Worm (Caenorhabditis elegans): ENCODE data around the gene T12A7.10.

Gene T12A7.10

DNA sequence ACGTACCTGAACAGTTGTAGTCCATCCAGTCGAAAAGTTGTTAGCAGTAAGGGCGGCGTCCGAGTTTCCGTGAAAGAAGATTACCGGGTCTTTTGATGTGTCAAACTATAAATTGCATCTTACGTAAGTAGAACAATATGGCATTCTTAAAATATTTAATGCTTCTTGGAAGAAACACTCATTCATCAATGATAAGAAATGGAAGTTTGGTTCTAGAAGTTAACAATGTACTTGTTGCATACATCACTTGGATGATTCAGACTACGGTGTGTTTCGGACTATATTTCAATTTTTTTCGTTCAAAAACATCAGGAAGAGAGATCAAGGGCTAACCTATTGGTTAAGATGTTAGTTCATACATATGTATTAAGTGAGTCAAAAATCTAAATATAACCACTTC is 17.2 kb upstream of the T12A7.10 start:
- TF ChIP-seq sma-9 (GFP tag; optimal IDR thresholded peaks at IDR 0.05): no peak
- TF ChIP-seq sma-9 (tag; optimal IDR thresholded peaks at IDR 0.05): no peak
- no peak for TF ChIP-seq crh-2 (tag; optimal IDR thresholded peaks at IDR 0.05)
- no peak for TF ChIP-seq nhr-25 (tag; optimal IDR thresholded peaks at IDR 0.05)

DNA sequence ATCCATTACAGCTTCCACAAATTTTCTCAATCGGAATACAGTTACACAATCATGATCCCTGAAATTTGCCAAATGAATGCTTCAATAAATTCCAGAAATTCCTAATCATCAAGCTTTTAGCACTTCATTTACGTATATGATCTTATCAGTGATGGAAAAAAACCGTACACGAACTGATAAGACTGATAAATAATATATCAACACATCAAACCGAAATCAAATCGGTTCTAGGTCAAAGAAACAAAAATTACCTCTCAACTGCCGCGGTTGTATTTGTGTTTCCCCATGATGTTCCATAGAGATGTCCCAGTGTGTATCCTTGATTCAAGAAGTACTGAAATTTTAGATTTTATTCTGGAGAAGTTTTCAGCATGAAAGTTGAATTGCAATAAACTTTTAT is 16.2 kb upstream of the T12A7.10 start:
- TF ChIP-seq nhr-23 (tag; optimal IDR thresholded peaks at IDR 0.05) (no peak), ztf-11 (tag; optimal IDR thresholded peaks at IDR 0.05) (no peak), F13H6.1 (tag; optimal IDR thresholded peaks at IDR 0.05) (no peak), nhr-10 (tag; optimal IDR thresholded peaks at IDR 0.05) (no peak), sma-9 (GFP tag; optimal IDR thresholded peaks at IDR 0.05) (peak; percentile 17), sma-9 (tag; optimal IDR thresholded peaks at IDR 0.05) (no peak), crh-2 (tag; optimal IDR thresholded peaks at IDR 0.05) (peak; percentile 15), unc-55 (GFP tag; optimal IDR thresholded peaks at IDR 0.05) (no peak), lsy-2 (tag; optimal IDR thresholded peaks at IDR 0.05) (no peak), fos-1 (tag; optimal IDR thresholded peaks at IDR 0.05) (peak; percentile 66), nhr-12 (tag; optimal IDR thresholded peaks at IDR 0.05) (no peak)

DNA sequence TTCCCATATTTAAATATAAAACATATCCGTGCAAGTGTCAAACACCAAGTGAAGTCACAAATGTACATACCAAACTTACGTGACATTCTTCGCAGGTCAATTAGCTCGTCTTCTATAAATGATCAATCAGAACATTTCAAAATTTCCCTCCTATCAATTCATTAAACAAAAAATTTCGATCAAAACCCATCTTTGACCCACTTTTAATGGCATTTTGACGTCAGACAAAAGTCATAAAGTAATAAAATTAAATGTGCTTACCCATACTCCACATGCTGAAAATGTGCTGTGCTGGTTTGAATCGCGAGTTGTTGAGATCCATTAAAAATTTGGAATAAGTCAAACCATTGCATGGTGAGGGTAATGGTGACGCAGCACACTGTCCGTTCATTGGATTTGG is 14.9 kb upstream of the T12A7.10 start:
- TF ChIP-seq sma-9 (GFP tag; optimal IDR thresholded peaks at IDR 0.05) (peak; percentile 31), sma-9 (tag; optimal IDR thresholded peaks at IDR 0.05) (no peak), lin-13 (GFP tag; optimal IDR thresholded peaks at IDR 0.05) (no peak)

DNA sequence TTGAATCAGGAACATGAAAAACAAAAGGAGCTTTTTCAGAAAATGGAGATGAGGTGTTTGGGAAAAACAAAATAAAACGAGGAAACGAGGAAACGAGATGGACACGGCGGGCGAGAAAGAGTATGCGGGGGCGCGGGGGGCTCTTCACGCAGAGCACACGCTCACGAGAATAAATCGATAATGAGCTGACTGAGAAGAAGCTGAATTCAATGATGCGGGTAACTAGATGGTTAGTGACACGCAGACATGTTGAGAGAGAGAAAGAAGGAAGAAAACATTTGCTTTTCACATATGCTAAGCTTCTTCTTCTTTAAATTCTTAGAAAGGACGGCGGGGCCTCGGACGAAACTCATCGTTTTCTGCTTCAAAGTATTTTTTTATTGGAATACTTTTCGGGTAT is 10.6 kb upstream of the T12A7.10 start:
- TF ChIP-seq nhr-23 (tag; optimal IDR thresholded peaks at IDR 0.05) (no peak), unc-39 (tag; optimal IDR thresholded peaks at IDR 0.05) (no peak), ceh-16 (tag; optimal IDR thresholded peaks at IDR 0.05) (no peak), peb-1 (tag; optimal IDR thresholded peaks at IDR 0.05) (no peak), aly-2 (tag; optimal IDR thresholded peaks at IDR 0.05) (no peak), dmd-4 (tag; optimal IDR thresholded peaks at IDR 0.05) (no peak), alr-1 (tag; optimal IDR thresholded peaks at IDR 0.05) (no peak), lin-11 (tag; optimal IDR thresholded peaks at IDR 0.05) (peak; percentile 70), mab-5 (tag; optimal IDR thresholded peaks at IDR 0.05) (no peak), crh-2 (tag; optimal IDR thresholded peaks at IDR 0.05) (peak; percentile 56), unc-55 (GFP tag; optimal IDR thresholded peaks at IDR 0.05) (peak; percentile 60), nhr-25 (tag; optimal IDR thresholded peaks at IDR 0.05) (no peak), C34F6.9 (tag; optimal IDR thresholded peaks at IDR 0.05) (peak; percentile 75), sem-4 (tag; optimal IDR thresholded peaks at IDR 0.05) (no peak), nhr-10 (tag; optimal IDR thresholded peaks at IDR 0.05) (no peak), snpc-4 (tag; optimal IDR thresholded peaks at IDR 0.05) (no peak), ZK546.5 (tag; optimal IDR thresholded peaks at IDR 0.05) (no peak), elt-3 (tag; optimal IDR thresholded peaks at IDR 0.05) (no peak), nhr-129 (tag; optimal IDR thresholded peaks at IDR 0.05) (peak; percentile 57), ztf-11 (tag; optimal IDR thresholded peaks at IDR 0.05) (no peak), zag-1 (tag; optimal IDR thresholded peaks at IDR 0.05) (peak; percentile 72), mdl-1 (tag; optimal IDR thresholded peaks at IDR 0.05) (peak in 1 of 2 experiments; percentile 77), nhr-6 (tag; optimal IDR thresholded peaks at IDR 0.05) (no peak), F13H6.1 (tag; optimal IDR thresholded peaks at IDR 0.05) (peak; percentile 55), ama-1 (optimal IDR thresholded peaks at IDR 0.05) (no peak), ztf-4 (tag; optimal IDR thresholded peaks at IDR 0.05) (no peak), egl-27 (tag; optimal IDR thresholded peaks at IDR 0.05) (peak; percentile 37), R02D3.7 (tag; optimal IDR thresholded peaks at IDR 0.05) (no peak), sma-9 (GFP tag; optimal IDR thresholded peaks at IDR 0.05) (peak; percentile 64), sma-9 (tag; optimal IDR thresholded peaks at IDR 0.05) (no peak), lsy-2 (tag; optimal IDR thresholded peaks at IDR 0.05) (peak; percentile 16 to 65), nhr-21 (tag; optimal IDR thresholded peaks at IDR 0.05) (no peak), ztf-1 (GFP tag; conservative IDR thresholded peaks at IDR 0.05) (no peak), nhr-77 (tag; optimal IDR thresholded peaks at IDR 0.05) (no peak), skn-1 (tag; optimal IDR thresholded peaks at IDR 0.05) (no peak)
